Fruit fly (Drosophila melanogaster) whole organism, embryonic: ENCODE data around the gene yellow-g.
A peak's percentile ranks its signal among the peaks of the same experiment; 100 is the strongest.

ENCODE experiments used
- C15 ChIP-seq: fragments of 200-800 bp; sonication (Bioruptor generic); IDR thresholded peaks from 3 replicates; pipeline ENCODE4 v1.3.6; 2022; ENCODE audit warnings: missing biosample characterization, missing genetic modification characterization
- CG10565 ChIP-seq: fragments of 200-800 bp; sonication (Bioruptor generic); optimal IDR thresholded peaks from 3 replicates; lab custom pipeline; 2016; ENCODE audit warnings: missing biosample characterization, mild to moderate bottlenecking, missing genetic modification characterization
- CG12155 ChIP-seq: fragments of 200-800 bp; sonication (Bioruptor generic); optimal IDR thresholded peaks from 3 replicates; lab custom pipeline; 2016; ENCODE audit warnings: missing biosample characterization, missing genetic modification characterization
- CG13287 ChIP-seq: fragments of 200-800 bp; sonication (Bioruptor generic); IDR thresholded peaks from 2 replicates; pipeline ENCODE4 v1.3.6; 2022; ENCODE audit warnings: missing biosample characterization, missing genetic modification characterization; ENCODE audit not compliant: partially characterized antibody
- CG1647 ChIP-seq: fragments of 200-800 bp; sonication (Bioruptor generic); optimal IDR thresholded peaks from 3 replicates; lab custom pipeline; 2016; ENCODE audit warnings: missing biosample characterization, missing genetic modification characterization
- CG16863 ChIP-seq: fragments of 200-800 bp; sonication (Bioruptor generic); optimal IDR thresholded peaks from 3 replicates; lab custom pipeline; 2016; ENCODE audit warnings: missing biosample characterization, missing genetic modification characterization
- CG17361 ChIP-seq: fragments of 200-800 bp; sonication (Bioruptor generic); IDR thresholded peaks from 3 replicates; pipeline ENCODE4 v1.3.6; 2022; ENCODE audit warnings: missing biosample characterization, missing genetic modification characterization
- CG17612 ChIP-seq: fragments of 200-800 bp; sonication (Bioruptor generic); IDR thresholded peaks from 2 replicates; pipeline ENCODE4 v1.3.6; 2022; ENCODE audit warnings: missing biosample characterization, missing genetic modification characterization
- CG17802 ChIP-seq: fragments of 200-800 bp; sonication (Bioruptor generic); optimal IDR thresholded peaks from 2 replicates; lab custom pipeline; 2018; ENCODE audit warnings: missing biosample characterization, mild to moderate bottlenecking, missing genetic modification characterization, moderate library complexity
- CG2199 ChIP-seq: fragments of 200-800 bp; sonication (Bioruptor generic); IDR thresholded peaks from 3 replicates; pipeline ENCODE4 v1.3.6; 2022; ENCODE audit warnings: missing biosample characterization, missing genetic modification characterization
- CG30020 ChIP-seq: fragments of 200-800 bp; optimal IDR thresholded peaks from 2 replicates; lab custom pipeline; 2019; ENCODE audit warnings: missing biosample characterization, mild to moderate bottlenecking, missing genetic modification characterization, moderate library complexity
- CG34224 ChIP-seq: fragments of 200-800 bp; sonication (Bioruptor generic); IDR thresholded peaks from 3 replicates; pipeline ENCODE4 v1.3.6; 2022; ENCODE audit warnings: missing biosample characterization, missing genetic modification characterization; ENCODE audit not compliant: partially characterized antibody
- CG43689 ChIP-seq: fragments of 200-800 bp; sonication (Bioruptor generic); IDR thresholded peaks from 2 replicates; pipeline ENCODE4 v1.3.6; 2022; ENCODE audit warnings: missing biosample characterization, missing genetic modification characterization
- CG4820 ChIP-seq: fragments of 200-800 bp; sonication (Bioruptor generic); optimal IDR thresholded peaks from 3 replicates; lab custom pipeline; 2016; ENCODE audit warnings: missing biosample characterization, missing genetic modification characterization
- CG6791 ChIP-seq: fragments of 200-800 bp; sonication (Bioruptor generic); IDR thresholded peaks from 3 replicates; pipeline ENCODE4 v1.3.6; 2022; ENCODE audit warnings: missing biosample characterization, missing genetic modification characterization; ENCODE audit not compliant: partially characterized antibody
- CG6854 ChIP-seq: fragments of 200-800 bp; sonication (Bioruptor generic); optimal IDR thresholded peaks from 3 replicates; lab custom pipeline; 2017; ENCODE audit warnings: missing biosample characterization, mild to moderate bottlenecking, missing genetic modification characterization
- CG7271 ChIP-seq: fragments of 200-800 bp; sonication (Bioruptor generic); optimal IDR thresholded peaks from 2 replicates; lab custom pipeline; 2018; ENCODE audit warnings: missing biosample characterization, mild to moderate bottlenecking, missing genetic modification characterization, moderate library complexity
- CG8089 ChIP-seq: fragments of 200-800 bp; sonication (Bioruptor generic); optimal IDR thresholded peaks from 3 replicates; lab custom pipeline; 2016; ENCODE audit warnings: missing biosample characterization, missing genetic modification characterization
- CG8359 ChIP-seq: fragments of 200-800 bp; sonication (Bioruptor generic); optimal IDR thresholded peaks from 2 replicates; lab custom pipeline; 2017; ENCODE audit warnings: missing biosample characterization, mild to moderate bottlenecking, missing genetic modification characterization, borderline replicate concordance
- CG8765 ChIP-seq: fragments of 200-800 bp; sonication (Bioruptor generic); IDR thresholded peaks from 2 replicates; pipeline ENCODE4 v1.3.6; 2022; ENCODE audit warnings: missing biosample characterization, missing genetic modification characterization
- CG9817 ChIP-seq: fragments of 200-800 bp; sonication (Bioruptor generic); optimal IDR thresholded peaks from 2 replicates; lab custom pipeline; 2018; ENCODE audit warnings: missing biosample characterization, mild to moderate bottlenecking, missing genetic modification characterization, moderate library complexity
- Deaf1 ChIP-seq: fragments of 200-800 bp; optimal IDR thresholded peaks from 3 replicates; lab custom pipeline; 2019; ENCODE audit warnings: missing biosample characterization, mild to moderate bottlenecking, missing genetic modification characterization, moderate library complexity
- H15 ChIP-seq: fragments of 200-800 bp; sonication (Bioruptor generic); IDR thresholded peaks from 3 replicates; pipeline ENCODE4 v1.3.6; 2022; ENCODE audit warnings: missing biosample characterization, missing genetic modification characterization
- H2.0 ChIP-seq: fragments of 200-800 bp; sonication (Bioruptor generic); IDR thresholded peaks from 2 replicates; pipeline ENCODE4 v1.3.6; 2022; ENCODE audit warnings: missing biosample characterization, missing genetic modification characterization
- Hand ChIP-seq: fragments of 200-800 bp; sonication (Bioruptor generic); optimal IDR thresholded peaks from 2 replicates; lab custom pipeline; 2017; ENCODE audit warnings: mild to moderate bottlenecking, missing biosample characterization, missing genetic modification reagents, missing genetic modification characterization
- Hr3 ChIP-seq: fragments of 200-800 bp; sonication (Bioruptor generic); optimal IDR thresholded peaks from 3 replicates; lab custom pipeline; 2016; ENCODE audit warnings: missing biosample characterization, missing genetic modification characterization
- Neu2 ChIP-seq: fragments of 200-800 bp; sonication (Bioruptor generic); optimal IDR thresholded peaks from 3 replicates; lab custom pipeline; 2016; ENCODE audit warnings: missing biosample characterization, missing genetic modification characterization, borderline replicate concordance
- Nf-YC ChIP-seq: fragments of 200-800 bp; optimal IDR thresholded peaks from 3 replicates; lab custom pipeline; 2019; ENCODE audit warnings: missing biosample characterization, mild to moderate bottlenecking, missing genetic modification characterization, moderate library complexity
- TFAM ChIP-seq: fragments of 200-800 bp; sonication (Bioruptor generic); optimal IDR thresholded peaks from 2 replicates; lab custom pipeline; 2017; ENCODE audit warnings: missing biosample characterization, missing genetic modification characterization, inconsistent platforms
- Tbp ChIP-seq: fragments of >200 bp; optimal IDR thresholded peaks from 2 replicates; lab custom pipeline; 2018; ENCODE audit warnings: missing biosample characterization, missing genetic modification characterization
- ac ChIP-seq: fragments of 200-800 bp; sonication (Bioruptor generic); optimal IDR thresholded peaks from 3 replicates; lab custom pipeline; 2017; ENCODE audit warnings: missing biosample characterization, mild to moderate bottlenecking, missing genetic modification characterization
- amos ChIP-seq: fragments of 200-800 bp; sonication (Bioruptor generic); IDR thresholded peaks from 2 replicates; pipeline ENCODE4 v1.3.6; 2022; ENCODE audit warnings: missing biosample characterization, missing genetic modification characterization; ENCODE audit not compliant: partially characterized antibody
- ato ChIP-seq: fragments of 200-800 bp; sonication (Bioruptor generic); IDR thresholded peaks from 2 replicates; pipeline ENCODE4 v1.3.6; 2022; ENCODE audit warnings: missing biosample characterization, missing genetic modification characterization; ENCODE audit not compliant: partially characterized antibody
- bsh ChIP-seq, 2 experiments: fragments of 200-800 bp; sonication (Bioruptor generic); optimal IDR thresholded peaks; 2 replicates each; lab custom pipeline; 2017 to 2018; ENCODE audit warnings: mild to moderate bottlenecking in 2 of 2, missing biosample characterization in 2 of 2, missing genetic modification characterization in 2 of 2, moderate library complexity in 1 of 2
- caup ChIP-seq: fragments of 200-800 bp; sonication (Bioruptor generic); optimal IDR thresholded peaks from 3 replicates; lab custom pipeline; 2017; ENCODE audit warnings: missing biosample characterization, mild to moderate bottlenecking, missing genetic modification characterization, moderate library complexity; ENCODE audit not compliant: severe bottlenecking
- dmrt11E ChIP-seq: fragments of 200-800 bp; sonication (Bioruptor generic); optimal IDR thresholded peaks from 3 replicates; lab custom pipeline; 2018; ENCODE audit warnings: missing biosample characterization, mild to moderate bottlenecking, missing genetic modification characterization, moderate library complexity
- dmrt99B ChIP-seq: fragments of 200-800 bp; sonication (Bioruptor generic); optimal IDR thresholded peaks from 2 replicates; lab custom pipeline; 2018; ENCODE audit warnings: missing biosample characterization, mild to moderate bottlenecking, missing genetic modification characterization, moderate library complexity
- en ChIP-seq: fragments of 200-800 bp; sonication (Bioruptor generic); optimal IDR thresholded peaks from 2 replicates; lab custom pipeline; 2016; ENCODE audit warnings: missing biosample characterization, missing genetic modification characterization
- fd3F ChIP-seq: fragments of 200-800 bp; sonication (Bioruptor generic); optimal IDR thresholded peaks from 2 replicates; lab custom pipeline; 2018; ENCODE audit warnings: missing biosample characterization, mild to moderate bottlenecking, missing genetic modification characterization, moderate library complexity
- fd64A ChIP-seq: fragments of 200-800 bp; sonication (Bioruptor generic); optimal IDR thresholded peaks from 3 replicates; lab custom pipeline; 2018; ENCODE audit warnings: missing biosample characterization, mild to moderate bottlenecking, missing genetic modification characterization
- grn ChIP-seq: fragments of 200-800 bp; sonication (Bioruptor generic); optimal IDR thresholded peaks from 3 replicates; lab custom pipeline; 2017; ENCODE audit warnings: missing biosample characterization, missing genetic modification characterization
- gsb ChIP-seq: fragments of 200-800 bp; sonication (Bioruptor generic); IDR thresholded peaks from 2 replicates; pipeline ENCODE4 v1.3.6; 2022; ENCODE audit warnings: missing biosample characterization, missing genetic modification characterization
- hth ChIP-seq: fragments of >200 bp; optimal IDR thresholded peaks from 2 replicates; lab custom pipeline; 2017; ENCODE audit warnings: inconsistent platforms
- pb ChIP-seq: fragments of 200-800 bp; sonication (Bioruptor generic); optimal IDR thresholded peaks from 3 replicates; lab custom pipeline; 2016; ENCODE audit warnings: missing biosample characterization, missing genetic modification characterization
- pho ChIP-seq: fragments of 200-800 bp; sonication (Bioruptor generic); optimal IDR thresholded peaks from 2 replicates; lab custom pipeline; 2016; ENCODE audit warnings: missing biosample characterization, missing genetic modification characterization
- repo ChIP-seq: fragments of 200-800 bp; sonication (Bioruptor generic); optimal IDR thresholded peaks from 2 replicates; lab custom pipeline; 2016; ENCODE audit warnings: missing biosample characterization, missing genetic modification characterization
- salm ChIP-seq: fragments of 200-800 bp; sonication (Bioruptor generic); optimal IDR thresholded peaks from 2 replicates; lab custom pipeline; 2018; ENCODE audit warnings: missing biosample characterization, mild to moderate bottlenecking, missing genetic modification characterization
- sim ChIP-seq: fragments of 200-800 bp; sonication (Bioruptor generic); IDR thresholded peaks from 2 replicates; pipeline ENCODE4 v1.3.6; 2022; ENCODE audit warnings: missing biosample characterization, missing genetic modification characterization
- tap ChIP-seq: fragments of 200-800 bp; optimal IDR thresholded peaks from 3 replicates; lab custom pipeline; 2019; ENCODE audit warnings: missing biosample characterization, mild to moderate bottlenecking, missing genetic modification characterization, moderate library complexity
- vvl ChIP-seq: fragments of 200-800 bp; sonication (Bioruptor generic); IDR thresholded peaks from 2 replicates; pipeline ENCODE4 v1.3.6; 2022; ENCODE audit warnings: missing biosample characterization, missing genetic modification characterization
- yki ChIP-seq: fragments of >200 bp; optimal IDR thresholded peaks from 3 replicates; lab custom pipeline; 2018

Gene yellow-g

dm6 chr3L:2262515-2262944, 10.0 kb downstream of the yellow-g start, which contains the start of the genes oxt and CG13807 (continued):
- TF ChIP-seq pho (GFP tag; lab: Kevin White, UChicago): peak; percentile 53
- peak; percentile 92 for TF ChIP-seq H2.0 (GFP tag; lab: Robert Waterston, UW)
- peak; percentile 81 for TF ChIP-seq CG8765 (GFP tag; lab: Robert Waterston, UW)
- TF ChIP-seq caup (GFP tag; lab: Kevin White, UChicago): peak; percentile 85
- TF ChIP-seq en (GFP tag; lab: Kevin White, UChicago): peak; percentile 15
- TF ChIP-seq CG6854 (GFP tag; lab: Kevin White, UChicago): peak; percentile 39
- peak; percentile 67 for TF ChIP-seq CG1647 (GFP tag; lab: Kevin White, UChicago)
- peak; percentile 70 for TF ChIP-seq CG17802 (tag; lab: Kevin White, UChicago)
- peak; percentile 79 for TF ChIP-seq Nf-YC (tag; lab: Kevin White, UChicago)
- peak; percentile 70 for TF ChIP-seq CG17612
- TF ChIP-seq fd64A (GFP tag; lab: Kevin White, UChicago): peak; percentile 66
- TF ChIP-seq ac (GFP tag; lab: Kevin White, UChicago): peak; percentile 62
- peak; percentile 74; the same call in 2 of the 3 replicates for TF ChIP-seq C15 (GFP tag; lab: Robert Waterston, UW)
- peak; percentile 84 for TF ChIP-seq CG12155
- peak; percentile 79 for TF ChIP-seq CG43689 (GFP tag; lab: Robert Waterston, UW)
- no peak for TF ChIP-seq pb (GFP tag; lab: Kevin White, UChicago)
- peak; percentile 85 for TF ChIP-seq dmrt99B (tag; lab: Kevin White, UChicago)
- peak; percentile 82 for TF ChIP-seq gsb (GFP tag; lab: Robert Waterston, UW)
- peak; percentile 71; the same call in 1 of the 2 replicates for TF ChIP-seq sim
- TF ChIP-seq tap (tag; lab: Kevin White, UChicago): peak; percentile 83
- peak; percentile 70 for TF ChIP-seq salm (tag; lab: Kevin White, UChicago)
- TF ChIP-seq yki (lab: Kevin White, UChicago): no peak
- TF ChIP-seq amos: no peak
- peak; percentile 13 for TF ChIP-seq CG16863 (GFP tag; lab: Kevin White, UChicago)
- TF ChIP-seq CG17361 (GFP tag; lab: Robert Waterston, UW): peak; percentile 93
- TF ChIP-seq grn (GFP tag; lab: Kevin White, UChicago): peak; percentile 35
- TF ChIP-seq Tbp (GFP tag; lab: Kevin White, UChicago): no peak
- TF ChIP-seq Hr3: peak; percentile 86
- no peak for TF ChIP-seq CG6791 (GFP tag; lab: Robert Waterston, UW)
- TF ChIP-seq CG10565 (GFP tag; lab: Kevin White, UChicago): no peak
- TF ChIP-seq bsh (GFP tag; optimal IDR thresholded peaks at IDR 0.05; lab: Kevin White, UChicago): peak in 1 of 2 experiments; percentile 89
- TF ChIP-seq fd3F (GFP tag; lab: Kevin White, UChicago): peak; percentile 87
- TF ChIP-seq TFAM (GFP tag; lab: Kevin White, UChicago): peak; percentile 10
- TF ChIP-seq dmrt11E (tag; lab: Kevin White, UChicago): peak; percentile 82
- peak; percentile 80 for TF ChIP-seq CG7271 (tag; lab: Kevin White, UChicago)
- peak; percentile 87 for TF ChIP-seq H15 (GFP tag; lab: Robert Waterston, UW)
- TF ChIP-seq CG8359: peak; percentile 44
- TF ChIP-seq Neu2 (GFP tag; lab: Kevin White, UChicago): no peak
- no peak for TF ChIP-seq repo (GFP tag; lab: Kevin White, UChicago)
- TF ChIP-seq CG4820 (GFP tag; lab: Kevin White, UChicago): peak; percentile 82
- peak; percentile 74 for TF ChIP-seq CG30020 (tag; lab: Kevin White, UChicago)
- peak; percentile 88 for TF ChIP-seq CG2199 (GFP tag; lab: Robert Waterston, UW)
- TF ChIP-seq CG8089 (GFP tag; lab: Kevin White, UChicago): no peak
- TF ChIP-seq vvl (GFP tag; lab: Robert Waterston, UW): peak; percentile 94
- peak; percentile 62 for TF ChIP-seq Hand
- TF ChIP-seq hth (lab: Kevin White, UChicago): no peak
- TF ChIP-seq CG9817: peak; percentile 90
- TF ChIP-seq CG13287: peak; percentile 62
- no peak for TF ChIP-seq Deaf1 (tag; lab: Kevin White, UChicago)
- TF ChIP-seq CG34224 (GFP tag; lab: Robert Waterston, UW): peak; percentile 16; the same call in 1 of the 3 replicates
- TF ChIP-seq ato (GFP tag; lab: Robert Waterston, UW): no peak
